Worm (Caenorhabditis elegans) whole organism, L1 larva: ENCODE data around the gene C10A4.2.

Source experiments
- C04F5.9 ChIP-seq: sonication (generic microtip); optimal IDR thresholded peaks from 2 replicates; lab custom pipeline; 2016; ENCODE audit warnings: missing genetic modification characterization, missing compliant biosample characterization
- C34B4.2 ChIP-seq: sonication (generic microtip); optimal IDR thresholded peaks from 2 replicates; lab custom pipeline; 2017; ENCODE audit warnings: mild to moderate bottlenecking, missing genetic modification characterization, missing compliant biosample characterization
- alr-1 ChIP-seq: fragments of 200-800 bp; sonication (Bioruptor generic); optimal IDR thresholded peaks from 2 replicates; lab custom pipeline; 2018; ENCODE audit warnings: borderline replicate concordance, mild to moderate bottlenecking, missing genetic modification characterization, missing compliant biosample characterization
- ama-1 ChIP-seq: fragments of 150-350 bp; optimal IDR thresholded peaks from 2 replicates; lab custom pipeline; 2014
- ceh-82 ChIP-seq, 3 experiments: fragments of 150-350 bp in 1 of 3; sonication (generic microtip) in 2 of 3; optimal IDR thresholded peaks; 2 replicates each; lab custom pipeline; 2014 to 2017; ENCODE audit warnings: missing biosample characterization in 3 of 3, missing genetic modification characterization in 3 of 3
- ceh-90 ChIP-seq: sonication (generic microtip); optimal IDR thresholded peaks from 2 replicates; lab custom pipeline; 2016; ENCODE audit warnings: missing genetic modification characterization, missing compliant biosample characterization
- dpl-1 ChIP-seq, 3 experiments: fragments of 150-350 bp in 2 of 3; sonication (generic microtip) in 1 of 3; optimal IDR thresholded peaks; 2 replicates each; lab custom pipeline; 2014 to 2017; ENCODE audit warnings: missing biosample characterization in 3 of 3, missing genetic modification characterization in 3 of 3, missing genetic modification reagents in 3 of 3
- dsc-1 ChIP-seq: sonication (generic microtip); optimal IDR thresholded peaks from 2 replicates; lab custom pipeline; 2016; ENCODE audit warnings: mild to moderate bottlenecking, missing genetic modification characterization, missing compliant biosample characterization
- egl-13 ChIP-seq: sonication (generic microtip); optimal IDR thresholded peaks from 2 replicates; lab custom pipeline; 2016; ENCODE audit warnings: missing genotype, missing genetic modification reagents, missing genetic modification characterization, missing compliant biosample characterization
- elt-3 ChIP-seq, 6 experiments: fragments of 150-350 bp in 1 of 6; sonication (generic microtip); optimal IDR thresholded peaks; 2 replicates each; lab custom pipeline; 2017 to 2018; ENCODE audit warnings: missing biosample characterization in 6 of 6, missing genetic modification characterization in 6 of 6, inconsistent platforms in 1 of 6
- fkh-10 ChIP-seq: sonication (generic microtip); optimal IDR thresholded peaks from 2 replicates; lab custom pipeline; 2017; ENCODE audit warnings: missing biosample characterization, missing genetic modification reagents, missing genetic modification characterization
- fkh-4 ChIP-seq: sonication (generic microtip); optimal IDR thresholded peaks from 2 replicates; lab custom pipeline; 2016; ENCODE audit warnings: missing compliant biosample characterization, missing genetic modification characterization, borderline replicate concordance
- fkh-8 ChIP-seq: sonication (generic microtip); optimal IDR thresholded peaks from 2 replicates; lab custom pipeline; 2016; ENCODE audit warnings: mild to moderate bottlenecking, missing genetic modification characterization, missing compliant biosample characterization
- fos-1 ChIP-seq: fragments of 150-350 bp; optimal IDR thresholded peaks from 2 replicates; lab custom pipeline; 2014; ENCODE audit warnings: missing biosample characterization, missing genetic modification characterization
- hlh-17 ChIP-seq: fragments of 200-800 bp; sonication (Bioruptor generic); optimal IDR thresholded peaks from 2 replicates; lab custom pipeline; 2018; ENCODE audit warnings: missing genetic modification characterization, mild to moderate bottlenecking, missing compliant biosample characterization, moderate library complexity, borderline replicate concordance
- hlh-4 ChIP-seq: sonication (generic microtip); optimal IDR thresholded peaks from 2 replicates; lab custom pipeline; 2016; ENCODE audit warnings: mild to moderate bottlenecking, missing genetic modification characterization, missing compliant biosample characterization
- hpl-2 ChIP-seq: fragments of 150-350 bp; optimal IDR thresholded peaks from 2 replicates; lab custom pipeline; 2014; ENCODE audit warnings: missing biosample characterization, missing genetic modification reagents, missing genetic modification characterization
- isw-1 ChIP-seq: fragments of 200-800 bp; sonication (Bioruptor generic); IDR thresholded peaks from 2 replicates; pipeline ENCODE4 v1.3.6; 2022; ENCODE audit warnings: missing genetic modification characterization, missing compliant biosample characterization
- lin-14 ChIP-seq: fragments of 200-800 bp; sonication (Bioruptor generic); optimal IDR thresholded peaks from 2 replicates; lab custom pipeline; 2018; ENCODE audit warnings: mild to moderate bottlenecking, missing genetic modification characterization, moderate library complexity, missing compliant biosample characterization
- lin-15B ChIP-seq: fragments of 150-350 bp; sonication (generic microtip); optimal IDR thresholded peaks from 3 replicates; lab custom pipeline; 2014; ENCODE audit warnings: missing biosample characterization, missing genetic modification characterization
- lin-39 ChIP-seq: fragments of 150-350 bp; optimal IDR thresholded peaks from 2 replicates; lab custom pipeline; 2014; ENCODE audit warnings: missing biosample characterization, missing genetic modification reagents, missing genetic modification characterization
- lsy-2 ChIP-seq, 2 experiments: fragments of 150-350 bp; optimal IDR thresholded peaks; 2 replicates each; lab custom pipeline; 2014; ENCODE audit warnings: missing biosample characterization in 2 of 2, missing genetic modification characterization in 2 of 2
- mep-1 ChIP-seq: fragments of 150-350 bp; optimal IDR thresholded peaks from 2 replicates; lab custom pipeline; 2014; ENCODE audit warnings: missing biosample characterization, missing genetic modification characterization
- nhr-11 ChIP-seq: fragments of 150-350 bp; optimal IDR thresholded peaks from 2 replicates; lab custom pipeline; 2014; ENCODE audit warnings: missing biosample characterization, missing genetic modification characterization
- nhr-19 ChIP-seq: fragments of 200-800 bp; sonication (Bioruptor generic); conservative IDR thresholded peaks from 2 replicates; pipeline ENCODE4 v1.3.6; 2022; ENCODE audit warnings: missing genetic modification characterization, missing compliant biosample characterization
- nhr-20 ChIP-seq: sonication (generic microtip); optimal IDR thresholded peaks from 2 replicates; lab custom pipeline; 2016; ENCODE audit warnings: mild to moderate bottlenecking, missing genetic modification characterization, missing compliant biosample characterization
- nhr-28 ChIP-seq: fragments of 150-350 bp; optimal IDR thresholded peaks from 2 replicates; lab custom pipeline; 2014; ENCODE audit warnings: missing biosample characterization, missing genetic modification characterization
- nhr-71 ChIP-seq: sonication (generic microtip); optimal IDR thresholded peaks from 2 replicates; lab custom pipeline; 2016; ENCODE audit warnings: mild to moderate bottlenecking, missing genetic modification characterization, moderate library complexity, missing compliant biosample characterization
- nhr-85 ChIP-seq: sonication (generic microtip); peaks from one replicate; lab custom pipeline; 2016; ENCODE audit warnings: missing genetic modification characterization, inconsistent platforms, missing compliant biosample characterization
- pax-3 ChIP-seq: fragments of 200-800 bp; sonication (Bioruptor generic); optimal IDR thresholded peaks from 2 replicates; lab custom pipeline; 2018; ENCODE audit warnings: mild to moderate bottlenecking, missing genetic modification characterization, moderate library complexity, missing compliant biosample characterization
- sptf-1 ChIP-seq: fragments of 150-350 bp; optimal IDR thresholded peaks from 2 replicates; lab custom pipeline; 2014; ENCODE audit warnings: missing biosample characterization, missing genetic modification characterization
- swsn-7 ChIP-seq: sonication (generic microtip); optimal IDR thresholded peaks from 2 replicates; lab custom pipeline; 2016; ENCODE audit warnings: missing genetic modification characterization, missing compliant biosample characterization
- unc-30 ChIP-seq: sonication (generic microtip); optimal IDR thresholded peaks from 2 replicates; lab custom pipeline; 2017; ENCODE audit warnings: missing biosample characterization, missing genetic modification characterization
- unc-62 ChIP-seq: fragments of 150-350 bp; optimal IDR thresholded peaks from 2 replicates; lab custom pipeline; 2014; ENCODE audit warnings: missing biosample characterization, missing genetic modification reagents, missing genetic modification characterization
- unc-86 ChIP-seq: sonication (generic microtip); optimal IDR thresholded peaks from 2 replicates; lab custom pipeline; 2016; ENCODE audit warnings: missing genetic modification characterization, missing compliant biosample characterization
- xbp-1 ChIP-seq: sonication (generic microtip); optimal IDR thresholded peaks from 2 replicates; lab custom pipeline; 2016; ENCODE audit warnings: missing genetic modification characterization, missing compliant biosample characterization
- zag-1 ChIP-seq: fragments of 150-350 bp; optimal IDR thresholded peaks from 2 replicates; lab custom pipeline; 2014; ENCODE audit warnings: missing biosample characterization, missing genetic modification characterization
- ztf-4 ChIP-seq: fragments of 150-350 bp; optimal IDR thresholded peaks from 2 replicates; lab custom pipeline; 2014; ENCODE audit warnings: missing biosample characterization, missing genetic modification characterization

The C10A4.2 gene

DNA sequence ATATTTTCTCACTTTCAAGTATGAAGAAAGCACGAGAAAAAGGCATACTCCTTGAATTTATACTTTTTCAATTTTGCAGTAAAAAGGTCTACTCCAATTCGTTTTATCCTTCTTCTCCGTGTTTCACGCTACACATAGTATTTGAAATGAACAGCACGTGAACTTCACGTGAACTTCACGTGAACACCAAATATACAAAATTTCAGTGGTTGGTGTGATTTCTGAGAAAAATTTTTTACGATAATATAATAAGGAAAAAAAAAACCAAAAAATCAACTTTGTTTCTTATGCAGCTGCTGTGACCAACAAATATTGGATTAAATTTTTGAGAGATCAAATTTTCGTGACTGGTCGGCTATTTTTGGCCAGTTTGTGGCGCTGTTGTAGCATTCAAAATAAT is 36.5 kb downstream of the C10A4.2 start (continued):
- TF ChIP-seq hlh-4 (tag; lab: Kevin White, UChicago) (no peak), fkh-4 (no peak)
- TF ChIP-seq, all 84 proteins: peak for 6

DNA sequence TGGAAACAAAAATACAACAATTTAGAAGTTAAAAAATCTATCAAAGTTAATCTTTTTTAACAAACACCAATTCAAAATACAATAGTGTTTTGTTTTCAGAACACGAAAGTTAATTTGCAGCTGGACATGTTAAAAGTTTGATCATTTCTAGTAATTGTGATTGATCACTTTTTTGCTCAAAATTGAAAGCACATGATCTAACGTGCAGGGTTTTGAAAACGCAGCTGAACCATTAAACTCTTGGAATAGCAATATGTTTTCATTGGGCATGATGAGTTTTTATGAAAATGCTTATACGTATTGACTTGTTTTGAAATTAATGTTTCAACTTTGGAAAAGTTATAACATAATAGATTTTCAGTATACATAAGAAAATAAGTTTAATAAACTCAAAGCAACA is 37.3 kb downstream of the C10A4.2 start:
- TF ChIP-seq fkh-8 (tag; lab: Kevin White, UChicago) (peak; percentile 36), unc-86 (tag; lab: Kevin White, UChicago) (no peak), mep-1 (tag; lab: Kevin White, UChicago) (no peak), sptf-1 (no peak), dsc-1 (peak; percentile 90), C34B4.2 (no peak), nhr-71 (peak; percentile 47), unc-30 (tag; lab: Kevin White, UChicago) (no peak), egl-13 (tag; lab: Kevin White, UChicago) (no peak), hlh-4 (tag; lab: Kevin White, UChicago) (peak; percentile 96), fkh-4 (peak; percentile 76), nhr-85 (tag; lab: Kevin White, UChicago) (no peak)

DNA sequence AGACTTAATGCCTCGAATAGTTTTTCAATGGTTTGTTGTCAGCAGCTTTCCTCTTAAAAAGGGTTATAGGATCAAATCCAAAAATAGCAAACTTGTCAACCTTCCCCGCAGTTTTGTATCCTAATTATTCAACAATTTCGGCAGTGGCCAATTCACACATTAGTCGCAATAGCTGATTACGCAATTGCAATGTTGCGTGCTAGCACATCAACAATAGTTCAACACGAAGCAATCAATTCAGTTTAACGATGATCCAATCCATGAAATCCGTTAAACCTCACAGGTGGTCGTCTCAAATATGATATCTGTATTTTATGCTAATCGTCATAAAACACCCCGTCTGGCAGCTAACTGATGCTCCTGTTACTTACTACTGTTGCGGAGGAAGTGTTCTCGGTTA is 42.6 kb downstream of the C10A4.2 start:
- TF ChIP-seq ceh-82 (tag; optimal IDR thresholded peaks at IDR 0.05; lab: Kevin White, UChicago) (no peak), nhr-20 (tag; lab: Kevin White, UChicago) (no peak), dpl-1 (GFP tag; optimal IDR thresholded peaks at IDR 0.05; lab: Kevin White, UChicago) (no peak), nhr-28 (tag; lab: Kevin White, UChicago) (no peak), ztf-4 (tag; lab: Kevin White, UChicago) (no peak), hlh-17 (GFP tag; lab: Kevin White, UChicago) (no peak), fos-1 (no peak), unc-62 (no peak), hpl-2 (GFP tag; lab: Kevin White, UChicago) (no peak), ceh-90 (tag; lab: Kevin White, UChicago) (no peak), elt-3 (tag; optimal IDR thresholded peaks at IDR 0.05; lab: Kevin White, UChicago) (no peak), nhr-19 (no peak), lin-15B (tag; lab: Kevin White, UChicago) (no peak), lin-39 (tag; lab: Kevin White, UChicago) (no peak), C04F5.9 (tag; lab: Kevin White, UChicago) (no peak), zag-1 (no peak)
- TF ChIP-seq, all 84 proteins: peak for 0

DNA sequence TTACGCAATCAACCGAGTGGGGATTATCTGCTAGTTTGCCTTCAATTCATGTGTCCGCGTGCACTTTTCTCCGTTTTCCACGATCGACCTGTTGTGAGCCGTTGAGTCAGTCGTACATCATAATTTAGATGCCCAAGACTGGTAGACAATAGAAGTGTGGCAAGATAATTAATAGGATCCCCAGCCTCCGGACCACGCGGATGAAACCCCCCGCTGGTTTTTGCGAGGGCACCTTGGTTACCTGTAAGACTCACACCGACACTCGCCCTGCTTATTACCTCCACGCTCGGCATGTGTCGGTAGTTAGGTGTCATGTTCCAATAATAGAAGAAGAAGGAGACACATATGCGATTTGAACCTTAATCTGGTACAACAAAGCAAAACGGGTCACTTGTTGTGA is 45.9 kb downstream of the C10A4.2 start:
- TF ChIP-seq lin-15B (tag; lab: Kevin White, UChicago) (no peak), dsc-1 (peak; percentile 15)

DNA sequence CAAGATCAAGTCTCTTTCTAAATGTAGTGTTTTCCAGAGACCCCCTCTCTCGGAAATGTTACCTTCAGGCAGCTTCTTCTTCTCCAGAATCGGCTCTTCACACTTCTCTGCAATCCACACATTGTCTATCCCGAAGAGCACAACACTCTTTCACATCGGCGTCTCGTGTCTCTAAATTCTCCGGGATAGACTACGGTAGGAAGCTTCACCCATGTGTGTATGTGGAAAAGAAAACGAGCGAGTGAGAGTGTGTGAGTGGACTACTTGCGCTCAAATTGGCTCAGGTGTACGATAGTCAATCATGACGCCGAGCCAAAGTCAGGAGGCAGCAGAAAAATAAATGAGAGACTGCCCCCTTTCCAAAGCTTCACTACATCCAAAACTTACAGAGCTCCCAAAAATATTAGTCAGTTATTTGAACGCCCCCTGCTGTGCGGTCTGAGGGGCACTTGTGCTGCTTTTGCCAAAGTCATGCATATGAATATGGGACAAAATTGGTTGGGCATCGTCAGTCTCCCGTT is 47.2 kb downstream of the C10A4.2 start:
- TF ChIP-seq dsc-1 (peak; percentile 7), ama-1 (no peak), lin-14 (GFP tag; lab: Kevin White, UChicago) (peak; percentile 23), fkh-10 (GFP tag; lab: Kevin White, UChicago) (peak; percentile 63), lsy-2 (tag; optimal IDR thresholded peaks at IDR 0.05; lab: Kevin White, UChicago) (peak in 1 of 2 experiments; percentile 65)

DNA sequence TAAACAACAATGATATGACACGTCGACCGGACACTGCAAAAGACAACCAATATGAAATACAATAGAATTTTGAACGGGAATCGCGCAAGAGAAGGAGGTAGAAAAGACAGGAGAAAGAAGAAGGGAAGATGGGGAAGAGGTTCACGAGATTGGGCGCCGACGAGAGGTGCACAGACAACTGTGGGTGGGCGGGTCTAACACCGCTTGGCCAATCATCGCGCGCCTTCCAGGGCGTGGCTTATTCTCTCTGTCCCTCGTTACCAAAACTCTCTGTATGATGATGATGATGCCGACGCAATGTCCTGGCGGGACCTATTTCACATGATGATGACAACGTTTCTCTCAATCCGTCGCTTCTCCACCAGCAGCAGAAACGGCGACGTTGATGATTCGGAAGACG is 50.5 kb downstream of the C10A4.2 start:
- TF ChIP-seq alr-1 = no peak
- peak; percentile 31 for TF ChIP-seq lin-14 (GFP tag; lab: Kevin White, UChicago)
- TF ChIP-seq unc-86 (tag; lab: Kevin White, UChicago) = peak; percentile 33
- no peak for TF ChIP-seq fkh-10 (GFP tag; lab: Kevin White, UChicago)
- peak in 1 of 2 experiments; percentile 33 for TF ChIP-seq lsy-2 (tag; optimal IDR thresholded peaks at IDR 0.05; lab: Kevin White, UChicago)
- TF ChIP-seq xbp-1 (tag; lab: Kevin White, UChicago) = peak; percentile 27
- TF ChIP-seq nhr-11 (tag; lab: Kevin White, UChicago) = no peak
- TF ChIP-seq swsn-7 (tag; lab: Kevin White, UChicago) = peak; percentile 4
- no peak for TF ChIP-seq isw-1 (GFP tag; lab: Robert Waterston, UW)
- no peak for TF ChIP-seq pax-3 (tag; lab: Kevin White, UChicago)
- no peak for TF ChIP-seq dsc-1
- peak; percentile 43 for TF ChIP-seq nhr-85 (tag; lab: Kevin White, UChicago)
- TF ChIP-seq, all 84 proteins: peak for 6
